Fruit fly (Drosophila melanogaster): ENCODE measurements around the gene knk.

The knk gene

DNA sequence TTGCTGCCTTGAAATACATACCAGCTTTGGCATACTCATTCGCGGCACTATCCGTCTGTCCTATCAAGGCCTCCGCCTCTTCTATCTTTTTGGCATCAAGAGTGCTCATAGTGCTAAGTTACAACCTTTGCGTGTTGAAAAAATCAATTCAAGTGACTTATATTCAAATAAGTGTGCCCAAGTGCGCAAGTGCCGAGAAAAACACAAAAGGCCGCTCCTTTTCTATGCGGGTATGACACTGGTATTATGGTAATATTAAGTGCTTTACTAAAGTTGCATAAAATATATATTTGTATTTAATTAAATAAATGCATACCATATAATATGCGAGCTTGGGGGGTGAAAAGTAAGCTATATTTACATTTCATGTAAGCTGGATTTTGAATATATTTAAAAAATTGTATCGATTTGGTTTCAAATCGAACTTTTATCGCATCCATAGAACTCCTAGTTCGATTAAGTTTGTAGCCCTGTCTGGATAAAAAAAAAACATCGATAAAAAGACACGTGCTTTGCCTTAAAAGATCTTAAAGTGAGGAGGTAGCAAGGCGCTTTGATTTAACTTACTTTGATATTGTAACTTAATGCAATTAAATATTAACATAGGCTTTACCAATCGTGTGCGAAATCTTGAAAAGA is 4.1 kb downstream of the knk start, which contains the start of the genes gammaSnap2 and ATPsynepsilonL (continued):
- no peak for TF ChIP-seq CG18599 (GFP tag; optimal IDR thresholded peaks at IDR 0.05)
- TF ChIP-seq Nf-YB (GFP tag; optimal IDR thresholded peaks at IDR 0.05) = no peak
- TF ChIP-seq CG5180 (GFP tag; optimal IDR thresholded peaks at IDR 0.05) = no peak
- TF ChIP-seq CG11093 (GFP tag; IDR thresholded peaks at IDR 0.05) = no peak
- no peak for TF ChIP-seq CG15479 (GFP tag; optimal IDR thresholded peaks at IDR 0.05)
- TF ChIP-seq CG7271 (tag; optimal IDR thresholded peaks at IDR 0.05) = no peak
- TF ChIP-seq crp (GFP tag; optimal IDR thresholded peaks at IDR 0.05) = no peak
- TF ChIP-seq CG13894 (tag; optimal IDR thresholded peaks at IDR 0.05) = peak; percentile 18
- TF ChIP-seq wor (GFP tag; IDR thresholded peaks at IDR 0.05) = no peak
- TF ChIP-seq jing (GFP tag; optimal IDR thresholded peaks at IDR 0.05) = no peak
- no peak for TF ChIP-seq chn (GFP tag; optimal IDR thresholded peaks at IDR 0.05)
- TF ChIP-seq onecut (GFP tag; IDR thresholded peaks at IDR 0.05) = peak; percentile 89
- TF ChIP-seq GATAe (GFP tag; conservative IDR thresholded peaks at IDR 0.05) = no peak
- no peak for TF ChIP-seq CG34376 (GFP tag; optimal IDR thresholded peaks at IDR 0.05)
- no peak for TF ChIP-seq Neu2 (GFP tag; optimal IDR thresholded peaks at IDR 0.05; ENCODE audit: borderline replicate concordance)
- TF ChIP-seq CG10462 (GFP tag; optimal IDR thresholded peaks at IDR 0.05) = no peak
- TF ChIP-seq CG10543 (GFP tag; optimal IDR thresholded peaks at IDR 0.05) = no peak
- no peak for TF ChIP-seq ase (GFP tag; IDR thresholded peaks at IDR 0.05)
- no peak for TF ChIP-seq nerfin-1 (tag; optimal IDR thresholded peaks at IDR 0.05)
- TF ChIP-seq hth (optimal IDR thresholded peaks at IDR 0.05) = no peak
- TF ChIP-seq CG7928 (GFP tag; optimal IDR thresholded peaks at IDR 0.05) = peak; percentile 18
- TF ChIP-seq CG3995 (GFP tag; optimal IDR thresholded peaks at IDR 0.05) = no peak
- no peak for TF ChIP-seq CG11504 (tag; optimal IDR thresholded peaks at IDR 0.05)
- peak; percentile 97 for TF ChIP-seq CG15514 (GFP tag; optimal IDR thresholded peaks at IDR 0.05)
- TF ChIP-seq Atf6 (GFP tag; IDR thresholded peaks at IDR 0.05) = no peak
- no peak for TF ChIP-seq CG10565 (GFP tag; optimal IDR thresholded peaks at IDR 0.05)
- TF ChIP-seq ftz-f1 (GFP tag; optimal IDR thresholded peaks at IDR 0.05) = no peak
- TF ChIP-seq Stat92E (GFP tag; optimal IDR thresholded peaks at IDR 0.05) = no peak
- no peak for TF ChIP-seq Dbx (GFP tag; IDR thresholded peaks at IDR 0.05)
- 0 out of 3 replicates have a peak, but pooled peaks have one; percentile 12 for TF ChIP-seq mld (GFP tag; IDR thresholded peaks at IDR 0.05; ENCODE audit: partially characterized antibody)
- TF ChIP-seq gfzf (GFP tag; optimal IDR thresholded peaks at IDR 0.05) = peak; percentile 40
- TF ChIP-seq bab2 (GFP tag; optimal IDR thresholded peaks at IDR 0.05) = no peak
- no peak for TF ChIP-seq Fer3 (tag; optimal IDR thresholded peaks at IDR 0.05)
- no peak for TF ChIP-seq CG1024 (GFP tag; IDR thresholded peaks at IDR 0.05)
- no peak for TF ChIP-seq Bteb2 (GFP tag; optimal IDR thresholded peaks at IDR 0.05)
- no peak for TF ChIP-seq D19A (tag; optimal IDR thresholded peaks at IDR 0.05)
- no peak for TF ChIP-seq TFAM (GFP tag; optimal IDR thresholded peaks at IDR 0.05)
- TF ChIP-seq CG10209 (GFP tag; optimal IDR thresholded peaks at IDR 0.05) = no peak
- no peak for TF ChIP-seq Hr78 (GFP tag; optimal IDR thresholded peaks at IDR 0.05)
- no peak for TF ChIP-seq Optix (GFP tag; IDR thresholded peaks at IDR 0.05)
- TF ChIP-seq CG17612 (GFP tag; IDR thresholded peaks at IDR 0.05) = no peak
- no peak for TF ChIP-seq CG30020 (tag; optimal IDR thresholded peaks at IDR 0.05)
- TF ChIP-seq eve (GFP tag; optimal IDR thresholded peaks at IDR 0.05) = peak in 1 of 2 experiments; percentile 9
- TF ChIP-seq wek (GFP tag; optimal IDR thresholded peaks at IDR 0.05) = no peak
- peak; percentile 41; the same call in 1 of the 2 replicates for TF ChIP-seq CG13287 (GFP tag; IDR thresholded peaks at IDR 0.05; ENCODE audit: partially characterized antibody)
- TF ChIP-seq esg (GFP tag; conservative IDR thresholded peaks at IDR 0.05) = no peak
- no peak for TF ChIP-seq CrebB (tag; optimal IDR thresholded peaks at IDR 0.05)
- no peak for TF ChIP-seq C15 (GFP tag; IDR thresholded peaks at IDR 0.05)
- no peak for TF ChIP-seq peb (GFP tag; IDR thresholded peaks at IDR 0.05)

All from whole organism, embryonic.